Worm (Caenorhabditis elegans) whole organism, L3 larva: ENCODE results near the gene F59E11.2.

Source experiments
- R02D3.7 ChIP-seq: fragments of 150-350 bp; optimal IDR thresholded peaks from 2 replicates; lab custom pipeline; 2014; ENCODE audit warnings: missing biosample characterization, missing genetic modification characterization
- ZK546.5 ChIP-seq: sonication (generic microtip); optimal IDR thresholded peaks from 2 replicates; lab custom pipeline; 2017; ENCODE audit warnings: missing biosample characterization, missing genetic modification characterization
- ama-1 ChIP-seq: fragments of 150-350 bp; optimal IDR thresholded peaks from 2 replicates; lab custom pipeline; 2018
- ceh-16 ChIP-seq: sonication (generic microtip); optimal IDR thresholded peaks from 2 replicates; lab custom pipeline; 2017; ENCODE audit warnings: missing biosample characterization, missing genetic modification characterization
- ceh-82 ChIP-seq: fragments of 150-350 bp; optimal IDR thresholded peaks from 2 replicates; lab custom pipeline; 2014; ENCODE audit warnings: missing biosample characterization, missing genetic modification characterization
- egl-27 ChIP-seq: sonication (generic microtip); optimal IDR thresholded peaks from 4 replicates; lab custom pipeline; 2017; ENCODE audit warnings: missing biosample characterization, missing genetic modification reagents, missing genetic modification characterization
- elt-1 ChIP-seq: fragments of 150-350 bp; optimal IDR thresholded peaks from 2 replicates; lab custom pipeline; 2014; ENCODE audit warnings: missing biosample characterization, missing genetic modification characterization
- elt-3 ChIP-seq, 3 experiments: fragments of 150-350 bp in 1 of 3; sonication (generic microtip) in 2 of 3; optimal IDR thresholded peaks; 2 replicates in 2 of 3; 4 replicates in 1 of 3; lab custom pipeline; 2014 to 2017; ENCODE audit warnings: missing biosample characterization in 3 of 3, missing genetic modification characterization in 3 of 3
- fkh-10 ChIP-seq: sonication (generic microtip); optimal IDR thresholded peaks from 2 replicates; lab custom pipeline; 2017; ENCODE audit warnings: missing biosample characterization, missing genetic modification reagents, missing genetic modification characterization
- fkh-2 ChIP-seq: fragments of 150-350 bp; optimal IDR thresholded peaks from 2 replicates; lab custom pipeline; 2014; ENCODE audit warnings: missing biosample characterization, missing genetic modification reagents, missing genetic modification characterization
- fos-1 ChIP-seq: fragments of 150-350 bp; optimal IDR thresholded peaks from 2 replicates; lab custom pipeline; 2014; ENCODE audit warnings: missing biosample characterization, missing genetic modification characterization
- hmg-11 ChIP-seq: sonication (generic microtip); optimal IDR thresholded peaks from 2 replicates; lab custom pipeline; 2016; ENCODE audit warnings: missing genetic modification characterization, missing compliant biosample characterization
- jun-1 ChIP-seq: fragments of 150-350 bp; optimal IDR thresholded peaks from 2 replicates; lab custom pipeline; 2014; ENCODE audit warnings: missing biosample characterization, missing genetic modification reagents, missing genetic modification characterization
- lin-15B ChIP-seq: fragments of 150-350 bp; optimal IDR thresholded peaks from 2 replicates; lab custom pipeline; 2014; ENCODE audit warnings: missing biosample characterization, missing genetic modification characterization
- lin-39 ChIP-seq: fragments of 150-350 bp; optimal IDR thresholded peaks from 2 replicates; lab custom pipeline; 2018; ENCODE audit warnings: missing biosample characterization, missing genetic modification reagents, missing genetic modification characterization
- lsy-12 ChIP-seq: sonication (generic microtip); optimal IDR thresholded peaks from 2 replicates; lab custom pipeline; 2016; ENCODE audit warnings: mild to moderate bottlenecking, missing genetic modification characterization, missing compliant biosample characterization
- mdl-1 ChIP-seq: fragments of 150-350 bp; optimal IDR thresholded peaks from 2 replicates; lab custom pipeline; 2014; ENCODE audit warnings: missing biosample characterization, missing genetic modification characterization
- mml-1 ChIP-seq: fragments of 150-350 bp; sonication (generic microtip); optimal IDR thresholded peaks from 3 replicates; lab custom pipeline; 2014; ENCODE audit warnings: missing biosample characterization, missing genetic modification characterization
- nfya-1 ChIP-seq: sonication (generic microtip); optimal IDR thresholded peaks from 2 replicates; lab custom pipeline; 2017; ENCODE audit warnings: missing genetic modification characterization, mild to moderate bottlenecking, missing compliant biosample characterization, antibody characterized with exemption, moderate library complexity; ENCODE audit not compliant: insufficient read depth
- nhr-11 ChIP-seq: fragments of 150-350 bp; optimal IDR thresholded peaks from 2 replicates; lab custom pipeline; 2014; ENCODE audit warnings: missing biosample characterization, missing genetic modification characterization
- nhr-12 ChIP-seq: fragments of 150-350 bp; optimal IDR thresholded peaks from 2 replicates; lab custom pipeline; 2014; ENCODE audit warnings: missing biosample characterization, missing genetic modification characterization
- nhr-23 ChIP-seq: fragments of 150-350 bp; optimal IDR thresholded peaks from 2 replicates; lab custom pipeline; 2014; ENCODE audit warnings: missing biosample characterization, missing genetic modification reagents, missing genetic modification characterization
- nhr-237 ChIP-seq: fragments of 150-350 bp; optimal IDR thresholded peaks from 2 replicates; lab custom pipeline; 2014; ENCODE audit warnings: missing biosample characterization, missing genetic modification characterization
- nhr-25 ChIP-seq: sonication (generic microtip); optimal IDR thresholded peaks from 2 replicates; lab custom pipeline; 2017; ENCODE audit warnings: missing biosample characterization, missing genetic modification characterization
- nhr-43 ChIP-seq: sonication (generic microtip); optimal IDR thresholded peaks from 2 replicates; lab custom pipeline; 2016; ENCODE audit warnings: mild to moderate bottlenecking, missing genetic modification characterization, missing compliant biosample characterization; ENCODE audit not compliant: poor library complexity, severe bottlenecking
- nhr-76 ChIP-seq: fragments of 150-350 bp; sonication (generic microtip); optimal IDR thresholded peaks from 5 replicates; lab custom pipeline; 2014; ENCODE audit warnings: missing biosample characterization, missing genetic modification characterization
- nhr-77 ChIP-seq: fragments of 150-350 bp; optimal IDR thresholded peaks from 2 replicates; lab custom pipeline; 2014; ENCODE audit warnings: missing biosample characterization, missing genetic modification characterization
- pha-4 ChIP-seq: fragments of 150-350 bp; optimal IDR thresholded peaks from 2 replicates; lab custom pipeline; 2014; ENCODE audit warnings: missing biosample characterization, missing genetic modification reagents, missing genetic modification characterization
- sea-2 ChIP-seq: fragments of 150-350 bp; sonication (generic microtip); optimal IDR thresholded peaks from 4 replicates; lab custom pipeline; 2014; ENCODE audit warnings: missing biosample characterization, missing genetic modification reagents, missing genetic modification characterization
- skn-1 ChIP-seq: fragments of 150-350 bp; optimal IDR thresholded peaks from 2 replicates; lab custom pipeline; 2014; ENCODE audit warnings: missing biosample characterization, missing genetic modification characterization
- snpc-4 ChIP-seq: fragments of 150-350 bp; optimal IDR thresholded peaks from 2 replicates; lab custom pipeline; 2014; ENCODE audit warnings: missing biosample characterization, missing genetic modification characterization
- tbx-2 ChIP-seq: sonication (generic microtip); optimal IDR thresholded peaks from 2 replicates; lab custom pipeline; 2016; ENCODE audit warnings: mild to moderate bottlenecking, missing genetic modification characterization, missing compliant biosample characterization
- unc-39 ChIP-seq: sonication (generic microtip); optimal IDR thresholded peaks from 4 replicates; lab custom pipeline; 2017; ENCODE audit warnings: missing biosample characterization, missing genetic modification characterization
- zag-1 ChIP-seq: fragments of 150-350 bp; optimal IDR thresholded peaks from 2 replicates; lab custom pipeline; 2014; ENCODE audit warnings: missing biosample characterization, missing genetic modification characterization
- ztf-11 ChIP-seq: fragments of 150-350 bp; optimal IDR thresholded peaks from 2 replicates; lab custom pipeline; 2014; ENCODE audit warnings: missing biosample characterization, missing genetic modification characterization

Gene F59E11.2

ce11 chrV:8985740-8986139 is 15.5 kb upstream of the F59E11.2 start, which contains the start of gene str-85:
str-85 (minus strand) TSS chrV:8985840.
- no peak for TF ChIP-seq snpc-4 (tag; lab: Kevin White, UChicago)
- no peak for TF ChIP-seq nfya-1 (tag; lab: Kevin White, UChicago)
- TF ChIP-seq fkh-10 (GFP tag; lab: Kevin White, UChicago): no peak
- TF ChIP-seq ceh-16 (tag; lab: Kevin White, UChicago): no peak
- TF ChIP-seq ceh-82 (tag; lab: Kevin White, UChicago): no peak
- TF ChIP-seq nhr-12 (tag; lab: Kevin White, UChicago): no peak
- TF ChIP-seq lin-39: no peak
- no peak for TF ChIP-seq tbx-2
- no peak for TF ChIP-seq lsy-12 (tag; lab: Kevin White, UChicago)
- no peak for TF ChIP-seq elt-1 (tag; lab: Kevin White, UChicago)

- TF ChIP-seq fkh-10 (GFP tag; lab: Kevin White, UChicago) (no peak), pha-4 (tag; lab: Kevin White, UChicago) (no peak), egl-27 (tag; lab: Kevin White, UChicago) (no peak)
Measured at ce11 chrV:8988104-8988503, 13.2 kb upstream of the F59E11.2 start, which contains the start of gene str-87. str-87 (minus strand) TSS chrV:8988204.

ce11 chrV:8990194-8990649 is 11.1 kb upstream of the F59E11.2 start, which contains the start of gene F59E11.7:
F59E11.7 (plus strand) TSS chrV:8990244.
- TF ChIP-seq sea-2 (GFP tag; lab: Kevin White, UChicago) (no peak), pha-4 (tag; lab: Kevin White, UChicago) (no peak), nhr-76 (tag; lab: Kevin White, UChicago) (no peak), nhr-25 (tag; lab: Kevin White, UChicago) (peak; percentile 40), R02D3.7 (no peak), nfya-1 (tag; lab: Kevin White, UChicago) (no peak), nhr-43 (tag; lab: Kevin White, UChicago) (no peak)
- TF ChIP-seq, all 47 proteins: peak for 1

ce11 chrV:8991679-8992078 is 9.6 kb upstream of the F59E11.2 start, which contains the start of gene F59E11.6:
F59E11.6 (plus strand) TSS chrV:8991789.
- TF ChIP-seq nhr-76 (tag; lab: Kevin White, UChicago) (no peak), ZK546.5 (no peak), ama-1 (lab: Kevin White, UChicago) (no peak), jun-1 (no peak), elt-1 (tag; lab: Kevin White, UChicago) (no peak), lin-39 (no peak), mml-1 (tag; lab: Kevin White, UChicago) (no peak), ceh-82 (tag; lab: Kevin White, UChicago) (no peak), fkh-2 (tag; lab: Kevin White, UChicago) (no peak), R02D3.7 (no peak), fos-1 (no peak), nfya-1 (tag; lab: Kevin White, UChicago) (no peak), fkh-10 (GFP tag; lab: Kevin White, UChicago) (no peak)
- TF ChIP-seq, all 47 proteins: peak for 0

- TF ChIP-seq nhr-43 (tag; lab: Kevin White, UChicago): peak; percentile 68
- TF ChIP-seq elt-3 (tag; optimal IDR thresholded peaks at IDR 0.05; lab: Kevin White, UChicago): peak in 2 of 3 experiments; percentile 21 to 33
- peak; percentile 52 for TF ChIP-seq nhr-23 (tag; lab: Kevin White, UChicago)
- no peak for TF ChIP-seq ztf-11 (tag; lab: Kevin White, UChicago)
- peak; percentile 16 for TF ChIP-seq nhr-25 (tag; lab: Kevin White, UChicago)
- TF ChIP-seq, all 47 proteins: peak for 4
Measured at ce11 chrV:8994272-8994671, 7.0 kb upstream of the F59E11.2 start.

- TF ChIP-seq skn-1 (no peak), nhr-25 (tag; lab: Kevin White, UChicago) (no peak), fkh-10 (GFP tag; lab: Kevin White, UChicago) (no peak), mdl-1 (tag; lab: Kevin White, UChicago) (no peak), fos-1 (no peak), nhr-237 (tag; lab: Kevin White, UChicago) (no peak), nhr-77 (tag; lab: Kevin White, UChicago) (no peak), nhr-11 (tag; lab: Kevin White, UChicago) (no peak), tbx-2 (no peak), unc-39 (tag; lab: Kevin White, UChicago) (no peak), hmg-11 (no peak), zag-1 (tag; lab: Kevin White, UChicago) (no peak), lsy-12 (tag; lab: Kevin White, UChicago) (no peak), lin-15B (tag; lab: Kevin White, UChicago) (no peak), lin-39 (no peak)
Measured at ce11 chrV:8994801-8995200, 6.5 kb upstream of the F59E11.2 start, which contains the start of gene F59E11.5. F59E11.5 (plus strand) TSS chrV:8995101.
